Worm (Caenorhabditis elegans) whole organism, L3 larva: ENCODE data around the gene K12G11.6.
A peak's percentile ranks its signal among the peaks of the same experiment; 100 is the strongest.

Experiments
- R02D3.7 ChIP-seq: fragments of 150-350 bp; optimal IDR thresholded peaks from 2 replicates; lab custom pipeline; 2014; ENCODE audit warnings: missing biosample characterization, missing genetic modification characterization
- aly-2 ChIP-seq: fragments of 150-350 bp; optimal IDR thresholded peaks from 2 replicates; lab custom pipeline; 2014; ENCODE audit warnings: missing biosample characterization, missing genetic modification characterization
- ceh-28 ChIP-seq: fragments of 150-350 bp; optimal IDR thresholded peaks from 2 replicates; lab custom pipeline; 2014; ENCODE audit warnings: missing biosample characterization, missing genetic modification reagents, missing genetic modification characterization
- ceh-82 ChIP-seq: fragments of 150-350 bp; optimal IDR thresholded peaks from 2 replicates; lab custom pipeline; 2014; ENCODE audit warnings: missing biosample characterization, missing genetic modification characterization
- ceh-9 ChIP-seq: sonication (generic microtip); optimal IDR thresholded peaks from 2 replicates; lab custom pipeline; 2018; ENCODE audit warnings: missing biosample characterization, missing genetic modification characterization
- egl-27 ChIP-seq: sonication (generic microtip); optimal IDR thresholded peaks from 4 replicates; lab custom pipeline; 2017; ENCODE audit warnings: missing biosample characterization, missing genetic modification reagents, missing genetic modification characterization
- egl-5 ChIP-seq: fragments of 150-350 bp; optimal IDR thresholded peaks from 2 replicates; lab custom pipeline; 2017; ENCODE audit warnings: missing biosample characterization, missing genetic modification reagents, missing genetic modification characterization, inconsistent platforms
- elt-1 ChIP-seq: fragments of 150-350 bp; optimal IDR thresholded peaks from 2 replicates; lab custom pipeline; 2014; ENCODE audit warnings: missing biosample characterization, missing genetic modification characterization
- elt-2 ChIP-seq: sonication (generic microtip); optimal IDR thresholded peaks from 2 replicates; lab custom pipeline; 2016; ENCODE audit warnings: missing genetic modification reagents, mild to moderate bottlenecking, missing genetic modification characterization, missing compliant biosample characterization
- elt-3 ChIP-seq, 3 experiments: fragments of 150-350 bp in 1 of 3; sonication (generic microtip) in 2 of 3; optimal IDR thresholded peaks; 2 replicates in 2 of 3; 4 replicates in 1 of 3; lab custom pipeline; 2014 to 2017; ENCODE audit warnings: missing biosample characterization in 3 of 3, missing genetic modification characterization in 3 of 3
- fkh-10 ChIP-seq: sonication (generic microtip); optimal IDR thresholded peaks from 2 replicates; lab custom pipeline; 2017; ENCODE audit warnings: missing biosample characterization, missing genetic modification reagents, missing genetic modification characterization
- fkh-2 ChIP-seq: fragments of 150-350 bp; optimal IDR thresholded peaks from 2 replicates; lab custom pipeline; 2014; ENCODE audit warnings: missing biosample characterization, missing genetic modification reagents, missing genetic modification characterization
- hmg-11 ChIP-seq: sonication (generic microtip); optimal IDR thresholded peaks from 2 replicates; lab custom pipeline; 2016; ENCODE audit warnings: missing genetic modification characterization, missing compliant biosample characterization
- jun-1 ChIP-seq: fragments of 150-350 bp; optimal IDR thresholded peaks from 2 replicates; lab custom pipeline; 2014; ENCODE audit warnings: missing biosample characterization, missing genetic modification reagents, missing genetic modification characterization
- lin-15B ChIP-seq: fragments of 150-350 bp; optimal IDR thresholded peaks from 2 replicates; lab custom pipeline; 2014; ENCODE audit warnings: missing biosample characterization, missing genetic modification characterization
- lin-39 ChIP-seq: fragments of 150-350 bp; optimal IDR thresholded peaks from 2 replicates; lab custom pipeline; 2018; ENCODE audit warnings: missing biosample characterization, missing genetic modification reagents, missing genetic modification characterization
- lsy-12 ChIP-seq: sonication (generic microtip); optimal IDR thresholded peaks from 2 replicates; lab custom pipeline; 2016; ENCODE audit warnings: mild to moderate bottlenecking, missing genetic modification characterization, missing compliant biosample characterization
- nfya-1 ChIP-seq: sonication (generic microtip); optimal IDR thresholded peaks from 2 replicates; lab custom pipeline; 2017; ENCODE audit warnings: missing genetic modification characterization, mild to moderate bottlenecking, missing compliant biosample characterization, antibody characterized with exemption, moderate library complexity; ENCODE audit not compliant: insufficient read depth
- nhr-11 ChIP-seq: fragments of 150-350 bp; optimal IDR thresholded peaks from 2 replicates; lab custom pipeline; 2014; ENCODE audit warnings: missing biosample characterization, missing genetic modification characterization
- nhr-12 ChIP-seq: fragments of 150-350 bp; optimal IDR thresholded peaks from 2 replicates; lab custom pipeline; 2014; ENCODE audit warnings: missing biosample characterization, missing genetic modification characterization
- nhr-23 ChIP-seq: fragments of 150-350 bp; optimal IDR thresholded peaks from 2 replicates; lab custom pipeline; 2014; ENCODE audit warnings: missing biosample characterization, missing genetic modification reagents, missing genetic modification characterization
- nhr-237 ChIP-seq: fragments of 150-350 bp; optimal IDR thresholded peaks from 2 replicates; lab custom pipeline; 2014; ENCODE audit warnings: missing biosample characterization, missing genetic modification characterization
- nhr-25 ChIP-seq: sonication (generic microtip); optimal IDR thresholded peaks from 2 replicates; lab custom pipeline; 2017; ENCODE audit warnings: missing biosample characterization, missing genetic modification characterization
- nhr-43 ChIP-seq: sonication (generic microtip); optimal IDR thresholded peaks from 2 replicates; lab custom pipeline; 2016; ENCODE audit warnings: mild to moderate bottlenecking, missing genetic modification characterization, missing compliant biosample characterization; ENCODE audit not compliant: poor library complexity, severe bottlenecking
- nhr-67 ChIP-seq: fragments of 150-350 bp; optimal IDR thresholded peaks from 2 replicates; lab custom pipeline; 2014; ENCODE audit warnings: missing biosample characterization, missing genetic modification characterization
- nhr-76 ChIP-seq: fragments of 150-350 bp; sonication (generic microtip); optimal IDR thresholded peaks from 5 replicates; lab custom pipeline; 2014; ENCODE audit warnings: missing biosample characterization, missing genetic modification characterization
- nhr-77 ChIP-seq: fragments of 150-350 bp; optimal IDR thresholded peaks from 2 replicates; lab custom pipeline; 2014; ENCODE audit warnings: missing biosample characterization, missing genetic modification characterization
- pha-4 ChIP-seq: fragments of 150-350 bp; optimal IDR thresholded peaks from 2 replicates; lab custom pipeline; 2014; ENCODE audit warnings: missing biosample characterization, missing genetic modification reagents, missing genetic modification characterization
- pqm-1 ChIP-seq: fragments of 150-350 bp; optimal IDR thresholded peaks from 2 replicates; lab custom pipeline; 2017; ENCODE audit warnings: missing biosample characterization, missing genetic modification characterization, inconsistent platforms
- sea-2 ChIP-seq: fragments of 150-350 bp; sonication (generic microtip); optimal IDR thresholded peaks from 4 replicates; lab custom pipeline; 2014; ENCODE audit warnings: missing biosample characterization, missing genetic modification reagents, missing genetic modification characterization
- skn-1 ChIP-seq: fragments of 150-350 bp; optimal IDR thresholded peaks from 2 replicates; lab custom pipeline; 2014; ENCODE audit warnings: missing biosample characterization, missing genetic modification characterization
- snpc-4 ChIP-seq: fragments of 150-350 bp; optimal IDR thresholded peaks from 2 replicates; lab custom pipeline; 2014; ENCODE audit warnings: missing biosample characterization, missing genetic modification characterization
- tbx-2 ChIP-seq: sonication (generic microtip); optimal IDR thresholded peaks from 2 replicates; lab custom pipeline; 2016; ENCODE audit warnings: mild to moderate bottlenecking, missing genetic modification characterization, missing compliant biosample characterization
- unc-39 ChIP-seq: sonication (generic microtip); optimal IDR thresholded peaks from 4 replicates; lab custom pipeline; 2017; ENCODE audit warnings: missing biosample characterization, missing genetic modification characterization
- unc-62 ChIP-seq: fragments of 150-350 bp; sonication (generic microtip); optimal IDR thresholded peaks from 4 replicates; lab custom pipeline; 2014; ENCODE audit warnings: missing biosample characterization, missing genetic modification reagents, missing genetic modification characterization
- zag-1 ChIP-seq: fragments of 150-350 bp; optimal IDR thresholded peaks from 2 replicates; lab custom pipeline; 2014; ENCODE audit warnings: missing biosample characterization, missing genetic modification characterization
- ztf-4 ChIP-seq: fragments of 150-350 bp; optimal IDR thresholded peaks from 2 replicates; lab custom pipeline; 2014; ENCODE audit warnings: missing biosample characterization, missing genetic modification characterization

K12G11.6 gene

DNA sequence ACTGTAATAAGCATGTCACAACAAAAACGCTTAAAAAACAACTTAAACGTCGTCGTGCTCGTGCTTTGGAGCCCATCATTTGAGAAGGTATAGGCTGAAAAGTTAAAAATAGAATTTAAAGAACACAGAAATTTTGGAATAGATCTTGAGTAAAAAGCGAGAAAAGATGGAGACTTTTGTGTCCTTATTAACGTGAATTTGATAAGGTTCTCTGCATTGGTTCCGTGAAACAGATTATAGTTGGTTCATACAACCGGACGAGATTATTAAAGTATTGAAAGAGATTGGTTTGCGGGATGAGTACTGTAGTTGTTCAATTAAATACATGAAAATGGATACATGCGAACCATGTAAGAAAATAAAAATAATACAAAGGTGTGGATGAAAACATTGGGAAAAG lies 43.6 kb downstream of the K12G11.6 start, which contains the start of gene gpla-1:
Gene gpla-1, minus strand, starts transcription at position 101 of the 400 bp plus-strand sequence.
- TF ChIP-seq nhr-12 (tag; lab: Kevin White, UChicago), result no peak
- TF ChIP-seq nhr-23 (tag; lab: Kevin White, UChicago), result no peak
- no peak for TF ChIP-seq zag-1 (tag; lab: Kevin White, UChicago)
- no peak for TF ChIP-seq pha-4 (tag; lab: Kevin White, UChicago)
- no peak for TF ChIP-seq skn-1
- no peak for TF ChIP-seq lsy-12
- no peak for TF ChIP-seq fkh-10 (GFP tag; lab: Kevin White, UChicago)
- TF ChIP-seq snpc-4 (tag; lab: Kevin White, UChicago), result no peak
- TF ChIP-seq nhr-76, result no peak
- no peak for TF ChIP-seq hmg-11 (tag; lab: Kevin White, UChicago)
- TF ChIP-seq nhr-43 (tag; lab: Kevin White, UChicago), result no peak
- no peak for TF ChIP-seq nhr-11 (tag; lab: Kevin White, UChicago)
- TF ChIP-seq nhr-67 (tag; lab: Kevin White, UChicago), result no peak
- no peak for TF ChIP-seq unc-62
- TF ChIP-seq ceh-28 (tag; lab: Kevin White, UChicago), result no peak
- no peak for TF ChIP-seq lin-15B (tag; lab: Kevin White, UChicago)
- TF ChIP-seq R02D3.7, result no peak
- no peak for TF ChIP-seq nfya-1 (tag; lab: Kevin White, UChicago)

DNA sequence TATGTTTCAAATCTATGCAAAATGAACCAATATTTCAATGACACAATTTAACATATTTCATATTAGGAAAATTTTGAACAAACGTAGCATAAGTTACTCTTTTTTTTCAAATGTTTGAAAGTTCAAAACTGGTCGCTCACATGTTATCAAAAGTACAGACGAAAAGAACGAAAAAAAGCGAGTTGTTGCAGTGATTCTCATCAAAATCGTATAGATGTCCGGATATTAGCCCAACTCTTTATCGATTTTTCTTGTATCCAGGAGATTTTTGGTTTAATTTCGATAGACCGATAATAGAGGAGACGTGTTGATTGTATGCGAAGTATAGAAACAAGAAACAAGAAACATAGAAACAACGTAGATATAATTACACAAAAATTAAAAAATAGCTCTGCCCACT lies 46.2 kb downstream of the K12G11.6 start:
- TF ChIP-seq unc-62, result no peak

DNA sequence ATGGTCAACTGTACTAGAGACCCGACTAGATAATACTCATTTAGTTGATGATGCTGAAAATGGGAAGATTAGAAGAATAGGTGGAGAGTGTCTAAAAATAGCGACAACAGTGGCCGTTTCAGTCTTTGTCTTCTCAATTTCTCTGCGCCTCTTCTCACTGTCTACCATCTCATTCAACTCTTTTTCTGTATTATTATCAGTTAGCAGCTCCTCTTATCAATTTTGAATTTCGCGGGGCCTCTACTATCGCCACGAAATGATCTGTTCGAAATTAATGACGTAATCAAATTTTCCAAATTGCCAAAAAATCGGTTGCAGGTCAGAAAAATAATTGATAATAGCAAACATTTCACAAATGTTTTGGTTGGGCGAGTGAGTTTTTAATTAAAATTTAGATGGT lies 47.5 kb downstream of the K12G11.6 start:
- TF ChIP-seq egl-27 (tag; lab: Kevin White, UChicago), result no peak
- peak; percentile 13 for TF ChIP-seq jun-1 (tag; lab: Kevin White, UChicago)
- no peak for TF ChIP-seq lin-15B (tag; lab: Kevin White, UChicago)
- no peak for TF ChIP-seq lsy-12
- TF ChIP-seq nhr-77 (tag; lab: Kevin White, UChicago), result no peak
- TF ChIP-seq ceh-82, result no peak
- no peak for TF ChIP-seq elt-1 (tag; lab: Kevin White, UChicago)
- no peak for TF ChIP-seq lin-39 (tag; lab: Kevin White, UChicago)
- TF ChIP-seq egl-5 (tag; lab: Kevin White, UChicago), result no peak
- no peak for TF ChIP-seq fkh-2
- peak; percentile 46 for TF ChIP-seq pha-4 (tag; lab: Kevin White, UChicago)
- TF ChIP-seq elt-2 (tag; lab: Kevin White, UChicago), result peak; percentile 99
- TF ChIP-seq ztf-4 (tag; lab: Kevin White, UChicago), result no peak
- peak; percentile 96 for TF ChIP-seq pqm-1 (tag; lab: Kevin White, UChicago)
- TF ChIP-seq tbx-2, result no peak
- TF ChIP-seq nhr-25, result no peak
- no peak for TF ChIP-seq sea-2 (GFP tag; lab: Kevin White, UChicago)
- no peak for TF ChIP-seq aly-2 (tag; lab: Kevin White, UChicago)
- TF ChIP-seq ceh-9 (tag; lab: Kevin White, UChicago), result no peak
- TF ChIP-seq nhr-76, result no peak
- TF ChIP-seq hmg-11 (tag; lab: Kevin White, UChicago), result no peak
- TF ChIP-seq, all 47 proteins: peak for 4

DNA sequence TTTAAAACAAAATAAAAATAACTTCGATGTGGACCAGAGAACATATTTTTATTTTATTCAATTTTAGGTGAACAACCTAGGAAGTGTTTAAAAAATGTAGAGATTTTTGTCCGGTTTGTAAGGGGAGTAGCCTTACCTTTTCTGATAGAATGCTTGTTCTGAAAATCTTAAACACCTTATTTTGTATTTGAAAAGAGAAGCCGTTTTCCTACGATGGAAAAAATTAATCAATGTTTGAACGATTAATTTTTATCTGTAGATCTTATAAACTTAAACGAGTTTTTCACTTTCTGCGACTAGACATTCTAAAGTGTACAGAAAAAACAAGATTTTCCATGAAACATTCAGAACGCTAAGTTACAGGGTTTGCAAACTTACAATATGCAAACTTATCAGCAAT lies 48.2 kb downstream of the K12G11.6 start, which contains the start of gene F58H1.6:
Gene F58H1.6, plus strand, starts transcription at position 301 of the 400 bp plus-strand sequence.
- no peak for TF ChIP-seq egl-5 (tag; lab: Kevin White, UChicago)
- TF ChIP-seq nhr-77 (tag; lab: Kevin White, UChicago), result no peak
- no peak for TF ChIP-seq elt-2 (tag; lab: Kevin White, UChicago)
- TF ChIP-seq unc-39, result no peak
- TF ChIP-seq elt-3 (tag; optimal IDR thresholded peaks at IDR 0.05; lab: Kevin White, UChicago), result no peak
- no peak for TF ChIP-seq ztf-4 (tag; lab: Kevin White, UChicago)
- TF ChIP-seq lin-39 (tag; lab: Kevin White, UChicago), result no peak
- TF ChIP-seq nhr-237 (tag; lab: Kevin White, UChicago), result no peak
- TF ChIP-seq, all 47 proteins: peak for 0
